Fruit fly (Drosophila melanogaster): Measurements from ENCODE around the gene CG43049.

The CG43049 gene

DNA sequence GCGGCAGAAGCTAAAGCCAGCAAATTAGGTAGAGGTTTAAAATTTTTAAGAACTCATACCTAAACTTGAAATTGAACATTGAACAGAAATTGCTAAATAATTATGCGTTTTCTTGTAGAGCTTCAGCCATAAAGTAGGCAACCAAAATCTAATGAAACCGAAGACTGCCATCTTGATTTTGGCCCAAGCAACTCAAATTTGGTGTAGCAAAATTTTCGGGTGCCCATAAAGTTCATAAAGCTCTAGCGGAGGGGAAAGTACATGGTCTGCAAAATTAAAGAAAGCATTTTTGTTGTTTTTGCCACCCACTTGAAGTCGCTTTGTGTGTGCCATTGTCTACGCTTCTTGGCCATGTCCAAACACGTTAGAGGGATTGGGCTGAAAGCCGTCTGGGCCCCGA is 32.1 kb downstream of the CG43049 start:
- TF ChIP-seq Sin3A (optimal IDR thresholded peaks at IDR 0.05), result no peak
- TF ChIP-seq psq (optimal IDR thresholded peaks at IDR 0.05), result no peak
- no peak for TF ChIP-seq ttk (optimal IDR thresholded peaks at IDR 0.05)
- no peak for TF ChIP-seq insv (optimal IDR thresholded peaks at IDR 0.05)
- TF ChIP-seq Myc (optimal IDR thresholded peaks at IDR 0.05), result no peak
- TF ChIP-seq h (optimal IDR thresholded peaks at IDR 0.05), result no peak

DNA sequence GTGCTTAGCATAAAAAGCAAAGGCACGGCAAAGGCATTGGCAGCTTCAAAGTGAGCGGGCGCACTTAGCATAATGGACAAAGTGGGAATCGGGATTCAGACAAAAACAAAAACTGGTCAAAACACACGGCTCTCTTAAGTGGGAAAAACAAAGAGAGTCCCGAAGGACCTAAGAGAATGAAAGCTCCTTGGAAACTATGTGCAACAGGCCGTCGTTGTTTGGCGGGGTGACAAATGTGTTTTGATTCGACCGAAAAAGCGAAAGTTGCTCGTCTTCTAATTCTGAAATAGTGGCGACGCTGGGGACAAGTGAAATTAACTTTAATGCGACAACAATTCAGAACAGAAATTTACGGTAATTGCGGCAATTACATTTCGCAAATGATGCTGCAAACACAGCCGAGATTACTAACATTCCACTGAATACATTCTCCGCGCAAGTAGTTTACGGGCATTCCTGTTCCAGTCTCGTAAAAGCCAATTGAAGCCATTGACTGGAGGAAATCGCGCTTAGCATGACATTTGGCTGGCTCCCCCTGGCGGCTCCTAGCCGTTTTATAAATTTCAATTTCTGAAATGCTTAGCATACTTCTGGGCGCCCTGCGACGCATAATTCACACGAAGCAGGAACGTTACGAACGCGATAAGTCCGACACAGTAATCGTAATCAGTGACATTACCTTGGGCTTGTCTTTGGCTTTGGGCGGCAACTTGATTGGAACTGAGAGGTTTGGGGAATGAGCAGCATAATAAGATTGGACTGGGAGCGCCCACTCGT is 43.5 kb downstream of the CG43049 start:
- TF ChIP-seq insv (optimal IDR thresholded peaks at IDR 0.05) (no peak), h (optimal IDR thresholded peaks at IDR 0.05) (no peak), Myc (optimal IDR thresholded peaks at IDR 0.05) (no peak), Sin3A (optimal IDR thresholded peaks at IDR 0.05) (no peak), psq (optimal IDR thresholded peaks at IDR 0.05) (no peak), ttk (optimal IDR thresholded peaks at IDR 0.05) (no peak)
